Worm (Caenorhabditis elegans) whole organism, late embryonic: ENCODE results near the gene glb-32.
"Not testable (repeated sequence)": the region's sequence is repeated elsewhere in the genome, so short reads cannot be mapped to it uniquely, and the experiment has no call there.

Experiments
- C08G9.2 ChIP-seq: sonication (generic microtip); optimal IDR thresholded peaks from 2 replicates; lab custom pipeline; 2016; ENCODE audit warnings: mild to moderate bottlenecking, missing genetic modification characterization, moderate library complexity, missing compliant biosample characterization
- K09A11.1 ChIP-seq: sonication (generic microtip); optimal IDR thresholded peaks from 2 replicates; lab custom pipeline; 2017; ENCODE audit warnings: antibody characterized with exemption, mild to moderate bottlenecking, missing genetic modification characterization, missing compliant biosample characterization; ENCODE audit not compliant: insufficient read depth
- T23F11.4 ChIP-seq: fragments of 200-800 bp; sonication (Bioruptor generic); optimal IDR thresholded peaks from 2 replicates; lab custom pipeline; 2018; ENCODE audit warnings: mild to moderate bottlenecking, missing genetic modification characterization, missing compliant biosample characterization
- Y22D7AL.16 ChIP-seq: sonication (generic microtip); optimal IDR thresholded peaks from 2 replicates; lab custom pipeline; 2016; ENCODE audit warnings: missing genetic modification characterization, missing compliant biosample characterization
- ahr-1 ChIP-seq: sonication (generic microtip); optimal IDR thresholded peaks from 2 replicates; lab custom pipeline; 2016; ENCODE audit warnings: missing genetic modification characterization, missing compliant biosample characterization
- ceh-19 ChIP-seq: fragments of 200-800 bp; sonication (Bioruptor generic); optimal IDR thresholded peaks from 2 replicates; lab custom pipeline; 2018; ENCODE audit warnings: mild to moderate bottlenecking, missing genetic modification characterization, missing compliant biosample characterization
- ceh-2 ChIP-seq: sonication (generic microtip); optimal IDR thresholded peaks from 2 replicates; lab custom pipeline; 2016; ENCODE audit warnings: missing genotype, missing genetic modification characterization, missing compliant biosample characterization
- ceh-22 ChIP-seq: sonication (generic microtip); optimal IDR thresholded peaks from 2 replicates; lab custom pipeline; 2017; ENCODE audit warnings: missing biosample characterization, missing genetic modification characterization
- ceh-30 ChIP-seq: fragments of 150-350 bp; optimal IDR thresholded peaks from 2 replicates; lab custom pipeline; 2014; ENCODE audit warnings: missing biosample characterization, missing genetic modification characterization
- ceh-31 ChIP-seq: sonication (generic microtip); optimal IDR thresholded peaks from 2 replicates; lab custom pipeline; 2016; ENCODE audit warnings: missing genetic modification characterization, missing compliant biosample characterization
- ceh-34 ChIP-seq: sonication (generic microtip); optimal IDR thresholded peaks from 2 replicates; lab custom pipeline; 2016; ENCODE audit warnings: mild to moderate bottlenecking, missing genetic modification characterization, missing compliant biosample characterization
- ceh-45 ChIP-seq: fragments of 200-800 bp; sonication (Bioruptor generic); IDR thresholded peaks from 2 replicates; pipeline ENCODE4 v1.3.6; 2022; ENCODE audit warnings: missing genetic modification reagents, missing genetic modification characterization, missing compliant biosample characterization
- ceh-9 ChIP-seq: sonication (generic microtip); optimal IDR thresholded peaks from 2 replicates; lab custom pipeline; 2016; ENCODE audit warnings: mild to moderate bottlenecking, missing genetic modification characterization, inconsistent platforms, missing compliant biosample characterization
- dmd-4 ChIP-seq: sonication (generic microtip); optimal IDR thresholded peaks from 2 replicates; lab custom pipeline; 2016; ENCODE audit warnings: borderline replicate concordance, missing genetic modification characterization, missing compliant biosample characterization
- elt-2 ChIP-seq: sonication (generic microtip); optimal IDR thresholded peaks from 2 replicates; lab custom pipeline; 2016; ENCODE audit warnings: missing genetic modification reagents, missing genetic modification characterization, missing compliant biosample characterization
- eyg-1 ChIP-seq: sonication (generic microtip); optimal IDR thresholded peaks from 2 replicates; lab custom pipeline; 2016; ENCODE audit warnings: missing genotype, missing genetic modification characterization, missing compliant biosample characterization
- fax-1 ChIP-seq: sonication (generic microtip); optimal IDR thresholded peaks from 2 replicates; lab custom pipeline; 2016; ENCODE audit warnings: missing genotype, missing genetic modification characterization, missing compliant biosample characterization
- hlh-13 ChIP-seq: fragments of 200-800 bp; sonication (Bioruptor generic); optimal IDR thresholded peaks from 2 replicates; lab custom pipeline; 2018; ENCODE audit warnings: mild to moderate bottlenecking, missing genetic modification characterization, missing compliant biosample characterization
- hlh-30 ChIP-seq: sonication (generic microtip); optimal IDR thresholded peaks from 2 replicates; lab custom pipeline; 2017; ENCODE audit warnings: antibody characterized with exemption, missing genetic modification characterization, missing compliant biosample characterization; ENCODE audit not compliant: insufficient read depth
- hlh-6 ChIP-seq: sonication (generic microtip); optimal IDR thresholded peaks from 2 replicates; lab custom pipeline; 2016; ENCODE audit warnings: missing genotype, missing genetic modification characterization, missing compliant biosample characterization
- hlh-8 ChIP-seq: sonication (generic microtip); optimal IDR thresholded peaks from 2 replicates; lab custom pipeline; 2016; ENCODE audit warnings: missing genotype, missing genetic modification characterization, missing compliant biosample characterization
- lim-6 ChIP-seq: sonication (generic microtip); optimal IDR thresholded peaks from 2 replicates; lab custom pipeline; 2016; ENCODE audit warnings: missing genetic modification characterization, missing compliant biosample characterization
- madf-2 ChIP-seq: sonication (generic microtip); optimal IDR thresholded peaks from 2 replicates; lab custom pipeline; 2017; ENCODE audit warnings: missing genetic modification characterization, missing compliant biosample characterization
- nfya-1 ChIP-seq: sonication (generic microtip); optimal IDR thresholded peaks from 2 replicates; lab custom pipeline; 2017; ENCODE audit warnings: missing genetic modification characterization, mild to moderate bottlenecking, missing compliant biosample characterization, antibody characterized with exemption, moderate library complexity
- nhr-232 ChIP-seq: sonication (generic microtip); optimal IDR thresholded peaks from 2 replicates; lab custom pipeline; 2016; ENCODE audit warnings: missing genetic modification characterization, missing compliant biosample characterization
- pag-3 ChIP-seq: sonication (generic microtip); optimal IDR thresholded peaks from 2 replicates; lab custom pipeline; 2016; ENCODE audit warnings: missing compliant biosample characterization, missing genetic modification characterization, borderline replicate concordance
- pax-1 ChIP-seq: fragments of 150-350 bp; optimal IDR thresholded peaks from 2 replicates; lab custom pipeline; 2014; ENCODE audit warnings: missing biosample characterization, missing genetic modification characterization
- pha-4 ChIP-seq: fragments of 150-350 bp; optimal IDR thresholded peaks from 2 replicates; lab custom pipeline; 2018; ENCODE audit warnings: missing biosample characterization, missing genetic modification reagents, missing genetic modification characterization
- pqm-1 ChIP-seq: sonication (generic microtip); optimal IDR thresholded peaks from 2 replicates; lab custom pipeline; 2016; ENCODE audit warnings: missing genetic modification characterization, missing compliant biosample characterization
- pros-1 ChIP-seq: fragments of 150-350 bp; optimal IDR thresholded peaks from 2 replicates; lab custom pipeline; 2014; ENCODE audit warnings: missing biosample characterization, missing genetic modification reagents, missing genetic modification characterization
- ref-2 ChIP-seq: sonication (generic microtip); optimal IDR thresholded peaks from 2 replicates; lab custom pipeline; 2016; ENCODE audit warnings: missing genetic modification characterization, missing compliant biosample characterization
- sdc-2 ChIP-seq: sonication (generic microtip); optimal IDR thresholded peaks from 2 replicates; lab custom pipeline; 2016; ENCODE audit warnings: missing genotype, missing genetic modification characterization, missing compliant biosample characterization
- syd-9 ChIP-seq: sonication (generic microtip); optimal IDR thresholded peaks from 2 replicates; lab custom pipeline; 2016; ENCODE audit warnings: mild to moderate bottlenecking, missing genetic modification characterization, moderate library complexity, missing compliant biosample characterization
- tbx-2 ChIP-seq: sonication (generic microtip); optimal IDR thresholded peaks from 2 replicates; lab custom pipeline; 2016; ENCODE audit warnings: missing genetic modification characterization, missing compliant biosample characterization
- tbx-7 ChIP-seq: sonication (generic microtip); optimal IDR thresholded peaks from 2 replicates; lab custom pipeline; 2016; ENCODE audit warnings: missing genotype, missing genetic modification characterization, missing compliant biosample characterization
- unc-3 ChIP-seq, 2 experiments: fragments of 200-800 bp in 1 of 2; sonication (Bioruptor generic) in 1 of 2; sonication (generic microtip) in 1 of 2; conservative IDR thresholded peaks in 1 of 2; optimal IDR thresholded peaks in 1 of 2; 2 replicates each; pipeline versions ENCODE4 v1.3.6 to Lab custom; 2016 to 2022; ENCODE audit warnings: missing compliant biosample characterization in 2 of 2, missing genetic modification characterization in 2 of 2, missing genetic modification reagents in 1 of 2
- unc-42 ChIP-seq: sonication (generic microtip); optimal IDR thresholded peaks from 2 replicates; lab custom pipeline; 2016; ENCODE audit warnings: missing genotype, missing genetic modification characterization, missing compliant biosample characterization
- unc-55 ChIP-seq: sonication (generic microtip); optimal IDR thresholded peaks from 2 replicates; lab custom pipeline; 2017; ENCODE audit warnings: missing biosample characterization, missing genetic modification reagents, missing genetic modification characterization

glb-32 gene

ce11 chrV:5049333-5049942 lies 39.9 kb downstream of the glb-32 start, which contains the start of the genes pqn-51 and K11D12.14 (continued):
- TF ChIP-seq T23F11.4 (GFP tag; lab: Kevin White, UChicago): no peak
- TF ChIP-seq hlh-13: no peak
- TF ChIP-seq dmd-4 (tag; lab: Kevin White, UChicago): no peak
- no peak for TF ChIP-seq ceh-9 (tag; lab: Kevin White, UChicago)
- no peak for TF ChIP-seq fax-1 (tag; lab: Kevin White, UChicago)
- no peak for TF ChIP-seq Y22D7AL.16 (tag; lab: Kevin White, UChicago)
- peak; percentile 78 for TF ChIP-seq ceh-34
- peak; percentile 90 for TF ChIP-seq unc-42 (tag; lab: Kevin White, UChicago)
- TF ChIP-seq tbx-7 (tag; lab: Kevin White, UChicago): no peak
- no peak for TF ChIP-seq hlh-8
- TF ChIP-seq lim-6: peak; percentile 24
- TF ChIP-seq pha-4 (tag; lab: Kevin White, UChicago): no peak
- TF ChIP-seq pax-1 (tag; lab: Kevin White, UChicago): peak; percentile 48
- TF ChIP-seq unc-55 (GFP tag; lab: Kevin White, UChicago): peak; percentile 69
- no peak for TF ChIP-seq pros-1
- peak; percentile 82 for TF ChIP-seq tbx-2 (tag; lab: Kevin White, UChicago)
- no peak for TF ChIP-seq ceh-2 (tag; lab: Kevin White, UChicago)

- 0 out of 2 replicates have a peak, but pooled peaks have one; percentile 17 for TF ChIP-seq ceh-45 (GFP tag; lab: Robert Waterston, UW)
- 0 out of 2 replicates have a peak, but pooled peaks have one; percentile 10 for TF ChIP-seq unc-3 (GFP tag; conservative IDR thresholded peaks at IDR 0.05; lab: Robert Waterston, UW)
- TF ChIP-seq unc-3 (tag; optimal IDR thresholded peaks at IDR 0.05; lab: Kevin White, UChicago): not testable (repeated sequence)
Measured at ce11 chrV:5047230-5047629, 42.1 kb downstream of the glb-32 start.

- TF ChIP-seq nfya-1 (tag; lab: Kevin White, UChicago) (no peak), C08G9.2 (tag; lab: Kevin White, UChicago) (no peak), sdc-2 (no peak), K09A11.1 (no peak), Y22D7AL.16 (tag; lab: Kevin White, UChicago) (no peak), ref-2 (tag; lab: Kevin White, UChicago) (no peak), ceh-19 (GFP tag; lab: Kevin White, UChicago) (no peak), ahr-1 (tag; lab: Kevin White, UChicago) (no peak), hlh-6 (no peak), pqm-1 (tag; lab: Kevin White, UChicago) (no peak), fax-1 (tag; lab: Kevin White, UChicago) (no peak), unc-55 (GFP tag; lab: Kevin White, UChicago) (no peak), ceh-31 (no peak), pag-3 (no peak), elt-2 (tag; lab: Kevin White, UChicago) (no peak), nhr-232 (tag; lab: Kevin White, UChicago) (no peak)
Measured at ce11 chrV:5046558-5046957, 42.8 kb downstream of the glb-32 start.

- TF ChIP-seq pha-4 (tag; lab: Kevin White, UChicago) (no peak), ceh-30 (tag; lab: Kevin White, UChicago) (no peak), madf-2 (tag; lab: Kevin White, UChicago) (no peak)
- TF ChIP-seq, all 69 proteins: peak for 0
Measured at ce11 chrV:5046103-5046502, 43.2 kb downstream of the glb-32 start, which contains the start of gene exc-14. TSS of gene exc-14 (minus strand) at chrV:5046203.

ce11 chrV:5040925-5041324 lies 48.4 kb downstream of the glb-32 start, which contains the start of gene K11D12.8:
TSS of gene K11D12.8 (minus strand) at chrV:5041001.
- TF ChIP-seq ahr-1 (tag; lab: Kevin White, UChicago): no peak
- TF ChIP-seq ceh-22 (tag; lab: Kevin White, UChicago): no peak
- no peak for TF ChIP-seq nhr-232 (tag; lab: Kevin White, UChicago)
- no peak for TF ChIP-seq eyg-1 (tag; lab: Kevin White, UChicago)
- TF ChIP-seq ceh-19 (GFP tag; lab: Kevin White, UChicago): no peak
- TF ChIP-seq ceh-45 (GFP tag; lab: Robert Waterston, UW): no peak
- no peak for TF ChIP-seq pha-4 (tag; lab: Kevin White, UChicago)
- no peak for TF ChIP-seq hlh-30 (tag; lab: Kevin White, UChicago)
- no peak for TF ChIP-seq syd-9 (tag; lab: Kevin White, UChicago)
